Worm (Caenorhabditis elegans): ENCODE data around the gene otub-4.

DNA sequence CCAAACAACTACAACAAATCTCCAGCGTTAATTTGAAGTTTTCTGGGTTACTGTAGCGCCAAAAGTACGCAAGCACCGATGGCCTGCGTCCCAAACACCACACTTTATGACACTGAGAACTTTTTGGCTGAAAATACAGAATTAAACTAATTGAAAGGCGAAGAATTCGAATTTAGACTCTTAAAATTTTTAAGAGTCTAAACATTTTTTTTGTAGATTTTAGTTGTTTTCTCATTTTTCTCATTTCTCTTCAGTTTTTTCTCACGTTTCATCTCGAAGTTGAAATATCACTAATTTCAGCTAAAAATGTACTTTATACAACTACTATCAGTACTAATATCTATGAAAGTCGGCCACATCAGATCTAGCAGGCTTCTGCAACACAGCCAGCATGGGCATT is 37.5 kb upstream of the otub-4 start, which contains the start of gene lgc-9:
- TF ChIP-seq F44E2.7 (GFP tag; IDR thresholded peaks at IDR 0.05) (no peak), unc-62 (GFP tag; optimal IDR thresholded peaks at IDR 0.05 in 1 of 2) (no peak), unc-62 (tag; optimal IDR thresholded peaks at IDR 0.05) (no peak), zfp-3 (GFP tag; conservative IDR thresholded peaks at IDR 0.05) (no peak), unc-39 (tag; optimal IDR thresholded peaks at IDR 0.05) (no peak), nhr-11 (tag; optimal IDR thresholded peaks at IDR 0.05) (no peak)

Data from whole organism, L4 larva.